Fruit fly (Drosophila melanogaster) whole organism, prepupa: ENCODE measurements around the gene Muc4B.

Source experiments
- CG16779 ChIP-seq: fragments of 200-800 bp; sonication (Bioruptor generic); optimal IDR thresholded peaks from 3 replicates; lab custom pipeline; 2017; ENCODE audit warnings: missing biosample characterization, mild to moderate bottlenecking, missing genetic modification characterization
- CG3919 ChIP-seq: fragments of 200-800 bp; sonication (Bioruptor generic); optimal IDR thresholded peaks from 3 replicates; lab custom pipeline; 2016; ENCODE audit warnings: missing biosample characterization, missing genetic modification characterization
- CG6808 ChIP-seq: fragments of 200-800 bp; sonication (Bioruptor generic); optimal IDR thresholded peaks from 3 replicates; lab custom pipeline; 2017; ENCODE audit warnings: missing biosample characterization, missing genetic modification characterization, mild to moderate bottlenecking, moderate library complexity, missing genetic modification reagents
- CG8319 ChIP-seq: fragments of 200-800 bp; sonication (Bioruptor generic); optimal IDR thresholded peaks from 3 replicates; lab custom pipeline; 2016; ENCODE audit warnings: missing biosample characterization, missing genetic modification characterization
- Hr4 ChIP-seq: fragments of 200-800 bp; sonication (Bioruptor generic); optimal IDR thresholded peaks from 3 replicates; lab custom pipeline; 2016; ENCODE audit warnings: missing biosample characterization, missing genetic modification characterization
- Lpt ChIP-seq: fragments of 200-800 bp; sonication (Bioruptor generic); optimal IDR thresholded peaks from 3 replicates; lab custom pipeline; 2016; ENCODE audit warnings: missing biosample characterization, missing genetic modification characterization
- OdsH ChIP-seq: fragments of 200-800 bp; sonication (Bioruptor generic); optimal IDR thresholded peaks from 3 replicates; lab custom pipeline; 2016; ENCODE audit warnings: missing biosample characterization, missing genetic modification characterization
- cyc ChIP-seq: fragments of 200-800 bp; sonication (Bioruptor generic); optimal IDR thresholded peaks from 3 replicates; lab custom pipeline; 2016; ENCODE audit warnings: missing biosample characterization, missing genetic modification characterization
- fd59A ChIP-seq: fragments of 200-800 bp; sonication (Bioruptor generic); optimal IDR thresholded peaks from 2 replicates; lab custom pipeline; 2017; ENCODE audit warnings: missing biosample characterization, mild to moderate bottlenecking, missing genetic modification characterization, missing genetic modification reagents
- svp ChIP-seq: fragments of 200-800 bp; sonication (Bioruptor generic); peaks from one replicate; lab custom pipeline; 2016; ENCODE audit warnings: missing biosample characterization, missing genetic modification characterization

DNA sequence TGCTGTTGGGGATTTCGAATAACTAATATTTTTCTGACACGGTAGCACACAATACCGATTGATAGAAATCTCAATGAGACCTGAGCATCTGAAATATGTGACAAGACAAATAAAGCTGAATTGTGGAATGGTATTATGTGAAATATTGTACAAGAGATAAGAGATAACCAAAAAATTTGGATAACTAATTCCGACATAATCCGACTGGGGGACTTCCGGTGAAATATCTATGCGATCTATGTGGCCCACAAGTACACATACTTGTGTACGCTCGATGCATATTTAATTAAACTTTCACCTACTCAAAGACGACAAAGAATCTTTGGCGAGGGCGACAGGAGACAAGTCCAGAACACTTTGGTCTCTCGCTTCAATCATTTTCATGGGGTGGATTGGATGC lies 6.8 kb upstream of the Muc4B start, which contains the start of gene CG15576:
- TF ChIP-seq cyc (GFP tag; lab: Kevin White, UChicago) (no peak), OdsH (GFP tag; lab: Kevin White, UChicago) (no peak), CG6808 (GFP tag; lab: Kevin White, UChicago) (no peak), CG16779 (tag; lab: Kevin White, UChicago) (no peak), Hr4 (GFP tag; lab: Kevin White, UChicago) (no peak), svp (GFP tag; lab: Kevin White, UChicago) (no peak), CG3919 (GFP tag; lab: Kevin White, UChicago) (no peak), CG8319 (GFP tag; lab: Kevin White, UChicago) (no peak), Lpt (GFP tag; lab: Kevin White, UChicago) (no peak), fd59A (no peak)
